Worm (Caenorhabditis elegans) whole organism, L4 larva: Measurements from ENCODE around the gene str-138.

ENCODE experiments used
- D1046.2 ChIP-seq: fragments of 200-800 bp; sonication (Bioruptor generic); IDR thresholded peaks from 2 replicates; pipeline ENCODE4 v1.3.6; 2022; ENCODE audit warnings: missing genetic modification characterization, missing compliant biosample characterization
- F10B5.3 ChIP-seq: sonication (generic microtip); optimal IDR thresholded peaks from 2 replicates; lab custom pipeline; 2016; ENCODE audit warnings: mild to moderate bottlenecking, missing genetic modification characterization, missing compliant biosample characterization
- F37D6.2 ChIP-seq: sonication (generic microtip); optimal IDR thresholded peaks from 2 replicates; lab custom pipeline; 2016; ENCODE audit warnings: mild to moderate bottlenecking, missing genetic modification characterization, missing compliant biosample characterization
- F44E2.7 ChIP-seq: fragments of 200-800 bp; sonication (Bioruptor generic); IDR thresholded peaks from 2 replicates; pipeline ENCODE4 v2.1.2; 2022; ENCODE audit warnings: missing genetic modification characterization, missing compliant biosample characterization
- F49E8.2 ChIP-seq: sonication (generic microtip); optimal IDR thresholded peaks from 2 replicates; lab custom pipeline; 2016; ENCODE audit warnings: missing compliant biosample characterization, mild to moderate bottlenecking, missing genetic modification characterization, borderline replicate concordance
- T20F7.1 ChIP-seq: fragments of 200-800 bp; sonication (Bioruptor generic); optimal IDR thresholded peaks from 2 replicates; lab custom pipeline; 2018; ENCODE audit warnings: mild to moderate bottlenecking, missing genetic modification characterization, missing compliant biosample characterization
- T26A8.4 ChIP-seq: fragments of 200-800 bp; sonication (Bioruptor generic); IDR thresholded peaks from 2 replicates; pipeline ENCODE4 v1.3.6; 2022; ENCODE audit warnings: missing genetic modification characterization, missing compliant biosample characterization
- Y105C5A.15 ChIP-seq: fragments of 200-800 bp; sonication (Bioruptor generic); IDR thresholded peaks from 2 replicates; pipeline ENCODE4 v1.3.6; 2022; ENCODE audit warnings: missing genetic modification characterization, missing compliant biosample characterization
- Y75B8A.6 ChIP-seq: fragments of 200-800 bp; sonication (Bioruptor generic); IDR thresholded peaks from 2 replicates; pipeline ENCODE4 v1.3.6; 2022; ENCODE audit warnings: missing genetic modification reagents, missing genetic modification characterization, missing compliant biosample characterization
- ZK337.2 ChIP-seq: fragments of 200-800 bp; sonication (Bioruptor generic); IDR thresholded peaks from 2 replicates; pipeline ENCODE4 v1.3.6; 2022; ENCODE audit warnings: missing genetic modification reagents, missing genetic modification characterization, missing compliant biosample characterization
- aha-1 ChIP-seq: fragments of 150-350 bp; peaks from one replicate; lab custom pipeline; 2014; ENCODE audit warnings: missing biosample characterization, missing genetic modification characterization
- aly-2 ChIP-seq: sonication (generic microtip); optimal IDR thresholded peaks from 2 replicates; lab custom pipeline; 2018; ENCODE audit warnings: missing biosample characterization, missing genetic modification characterization
- ama-1 ChIP-seq: fragments of 150-350 bp; optimal IDR thresholded peaks from 2 replicates; lab custom pipeline; 2014; ENCODE audit warnings: inconsistent platforms, mixed read lengths
- attf-4 ChIP-seq: sonication (generic microtip); optimal IDR thresholded peaks from 3 replicates; lab custom pipeline; 2017; ENCODE audit warnings: missing biosample characterization, missing genetic modification characterization
- ceh-20 ChIP-seq: fragments of 200-800 bp; sonication (Bioruptor generic); IDR thresholded peaks from 2 replicates; pipeline ENCODE4 v1.3.6; 2022; ENCODE audit warnings: missing genetic modification reagents, missing genetic modification characterization, missing compliant biosample characterization
- ceh-28 ChIP-seq: fragments of 150-350 bp; optimal IDR thresholded peaks from 2 replicates; lab custom pipeline; 2014; ENCODE audit warnings: missing biosample characterization, missing genetic modification reagents, missing genetic modification characterization
- ceh-44 ChIP-seq: fragments of 200-800 bp; sonication (Bioruptor generic); IDR thresholded peaks from 2 replicates; pipeline ENCODE4 v1.3.6; 2022; ENCODE audit warnings: missing genetic modification reagents, missing genetic modification characterization, missing compliant biosample characterization
- ceh-62 ChIP-seq: sonication (generic microtip); optimal IDR thresholded peaks from 2 replicates; lab custom pipeline; 2017; ENCODE audit warnings: missing biosample characterization, missing genetic modification characterization
- daf-8 ChIP-seq: fragments of 200-800 bp; sonication (Bioruptor generic); IDR thresholded peaks from 2 replicates; pipeline ENCODE4 v1.3.6; 2022; ENCODE audit warnings: missing genetic modification characterization, missing compliant biosample characterization
- dmd-6 ChIP-seq: fragments of 200-800 bp; sonication (Bioruptor generic); IDR thresholded peaks from 2 replicates; pipeline ENCODE4 v1.3.6; 2022; ENCODE audit warnings: missing genetic modification reagents, missing genetic modification characterization, missing compliant biosample characterization
- dmd-9 ChIP-seq: fragments of 200-800 bp; sonication (Bioruptor generic); IDR thresholded peaks from 2 replicates; pipeline ENCODE4 v1.3.6; 2022; ENCODE audit warnings: missing genetic modification reagents, missing genetic modification characterization, missing compliant biosample characterization
- dpl-1 ChIP-seq: fragments of 150-350 bp; optimal IDR thresholded peaks from 2 replicates; lab custom pipeline; 2014; ENCODE audit warnings: missing biosample characterization, missing genetic modification reagents, missing genetic modification characterization
- duxl-1 ChIP-seq: sonication (generic microtip); optimal IDR thresholded peaks from 2 replicates; lab custom pipeline; 2016; ENCODE audit warnings: mild to moderate bottlenecking, missing genetic modification characterization, moderate library complexity, missing compliant biosample characterization; ENCODE audit not compliant: poor library complexity
- dve-1 ChIP-seq: sonication (generic microtip); optimal IDR thresholded peaks from 2 replicates; lab custom pipeline; 2017; ENCODE audit warnings: antibody characterized with exemption, mild to moderate bottlenecking, missing genetic modification characterization, missing compliant biosample characterization; ENCODE audit not compliant: insufficient read depth
- egl-27 ChIP-seq: sonication (generic microtip); optimal IDR thresholded peaks from 3 replicates; lab custom pipeline; 2017; ENCODE audit warnings: missing biosample characterization, missing genetic modification reagents, missing genetic modification characterization
- fkh-10 ChIP-seq: fragments of 150-350 bp; optimal IDR thresholded peaks from 2 replicates; lab custom pipeline; 2014; ENCODE audit warnings: missing biosample characterization, missing genetic modification reagents, missing genetic modification characterization
- gei-8 ChIP-seq: fragments of 200-800 bp; sonication (Bioruptor generic); optimal IDR thresholded peaks from 2 replicates; lab custom pipeline; 2018; ENCODE audit warnings: mild to moderate bottlenecking, missing genetic modification characterization, missing compliant biosample characterization
- hif-1 ChIP-seq, 2 experiments: sonication (generic microtip); optimal IDR thresholded peaks; 2 replicates each; lab custom pipeline; 2016 to 2017; ENCODE audit warnings: missing compliant biosample characterization in 2 of 2, missing genetic modification characterization in 2 of 2, missing genetic modification reagents in 2 of 2, missing genotype in 2 of 2, mild to moderate bottlenecking in 1 of 2
- hlh-11 ChIP-seq: fragments of 200-800 bp; sonication (Bioruptor generic); optimal IDR thresholded peaks from 2 replicates; lab custom pipeline; 2018; ENCODE audit warnings: mild to moderate bottlenecking, missing genetic modification characterization, missing compliant biosample characterization
- hlh-30 ChIP-seq: sonication (generic microtip); optimal IDR thresholded peaks from 2 replicates; lab custom pipeline; 2017; ENCODE audit warnings: antibody characterized with exemption, mild to moderate bottlenecking, missing genetic modification characterization, missing compliant biosample characterization; ENCODE audit not compliant: insufficient read depth
- jun-1 ChIP-seq: fragments of 150-350 bp; optimal IDR thresholded peaks from 2 replicates; lab custom pipeline; 2014; ENCODE audit warnings: missing biosample characterization, missing genetic modification reagents, missing genetic modification characterization
- lin-13 ChIP-seq: fragments of 150-350 bp; optimal IDR thresholded peaks from 2 replicates; lab custom pipeline; 2014; ENCODE audit warnings: missing biosample characterization, missing genetic modification reagents, missing genetic modification characterization
- lin-15B ChIP-seq: fragments of 150-350 bp; sonication (generic microtip); optimal IDR thresholded peaks from 3 replicates; lab custom pipeline; 2014; ENCODE audit warnings: missing biosample characterization, missing genetic modification characterization
- lin-29 ChIP-seq: fragments of 200-800 bp; sonication (Bioruptor generic); IDR thresholded peaks from 2 replicates; pipeline ENCODE4 v1.3.6; 2022; ENCODE audit warnings: missing genetic modification reagents, missing genetic modification characterization, missing compliant biosample characterization
- lsy-2 ChIP-seq, 2 experiments: fragments of 150-350 bp in 1 of 2; sonication (generic microtip) in 1 of 2; optimal IDR thresholded peaks; 2 replicates each; lab custom pipeline; 2014 to 2017; ENCODE audit warnings: missing biosample characterization in 2 of 2, missing genetic modification characterization in 2 of 2
- mes-2 ChIP-seq: sonication (generic microtip); optimal IDR thresholded peaks from 2 replicates; lab custom pipeline; 2016; ENCODE audit warnings: missing genotype, mild to moderate bottlenecking, missing genetic modification characterization, missing compliant biosample characterization; ENCODE audit not compliant: poor library complexity, severe bottlenecking
- mxl-2 ChIP-seq: fragments of 200-800 bp; sonication (Bioruptor generic); conservative IDR thresholded peaks from 2 replicates; pipeline ENCODE4 v1.3.6; 2022; ENCODE audit warnings: missing genetic modification reagents, missing genetic modification characterization, missing compliant biosample characterization
- nhr-10 ChIP-seq: fragments of 150-350 bp; optimal IDR thresholded peaks from 2 replicates; lab custom pipeline; 2014; ENCODE audit warnings: missing biosample characterization, missing genetic modification characterization
- nhr-102 ChIP-seq: sonication (generic microtip); optimal IDR thresholded peaks from 2 replicates; lab custom pipeline; 2016; ENCODE audit warnings: mild to moderate bottlenecking, missing genetic modification characterization, moderate library complexity, missing compliant biosample characterization
- nhr-11 ChIP-seq: fragments of 150-350 bp; optimal IDR thresholded peaks from 2 replicates; lab custom pipeline; 2014; ENCODE audit warnings: missing biosample characterization, missing genetic modification characterization
- nhr-111 ChIP-seq: fragments of 200-800 bp; sonication (Bioruptor generic); optimal IDR thresholded peaks from 2 replicates; lab custom pipeline; 2018; ENCODE audit warnings: mild to moderate bottlenecking, missing genetic modification characterization, missing compliant biosample characterization
- nhr-237 ChIP-seq: sonication (generic microtip); optimal IDR thresholded peaks from 2 replicates; lab custom pipeline; 2017; ENCODE audit warnings: missing biosample characterization, missing genetic modification characterization
- nhr-28 ChIP-seq: fragments of 150-350 bp; optimal IDR thresholded peaks from 2 replicates; lab custom pipeline; 2014; ENCODE audit warnings: missing biosample characterization, missing genetic modification characterization
- nhr-77 ChIP-seq: fragments of 150-350 bp; optimal IDR thresholded peaks from 2 replicates; lab custom pipeline; 2014; ENCODE audit warnings: missing biosample characterization, missing genetic modification characterization
- pha-4 ChIP-seq, 2 experiments: fragments of 150-350 bp in 1 of 2; fragments of 200-800 bp in 1 of 2; sonication (Bioruptor generic) in 1 of 2; IDR thresholded peaks in 1 of 2; optimal IDR thresholded peaks in 1 of 2; 2 replicates each; pipeline versions ENCODE4 v1.3.6 to Lab custom; 2014 to 2022; ENCODE audit warnings: missing genetic modification characterization in 2 of 2, missing genetic modification reagents in 2 of 2, missing biosample characterization in 1 of 2, missing compliant biosample characterization in 1 of 2
- php-3 ChIP-seq: fragments of 200-800 bp; sonication (Bioruptor generic); IDR thresholded peaks from 2 replicates; pipeline ENCODE4 v1.3.6; 2022; ENCODE audit warnings: missing genetic modification reagents, missing genetic modification characterization, missing compliant biosample characterization
- saeg-2 ChIP-seq: fragments of 200-800 bp; sonication (Bioruptor generic); IDR thresholded peaks from 2 replicates; pipeline ENCODE4 v1.3.6; 2022; ENCODE audit warnings: missing genetic modification reagents, missing genetic modification characterization, missing compliant biosample characterization
- spr-1 ChIP-seq: sonication (generic microtip); optimal IDR thresholded peaks from 2 replicates; lab custom pipeline; 2016; ENCODE audit warnings: mild to moderate bottlenecking, missing genetic modification characterization, missing compliant biosample characterization
- ztf-11 ChIP-seq: fragments of 150-350 bp; optimal IDR thresholded peaks from 2 replicates; lab custom pipeline; 2014; ENCODE audit warnings: missing biosample characterization, missing genetic modification characterization
- ztf-7 ChIP-seq: fragments of 150-350 bp; optimal IDR thresholded peaks from 2 replicates; lab custom pipeline; 2014; ENCODE audit warnings: missing biosample characterization, missing genetic modification characterization

The str-138 gene

DNA sequence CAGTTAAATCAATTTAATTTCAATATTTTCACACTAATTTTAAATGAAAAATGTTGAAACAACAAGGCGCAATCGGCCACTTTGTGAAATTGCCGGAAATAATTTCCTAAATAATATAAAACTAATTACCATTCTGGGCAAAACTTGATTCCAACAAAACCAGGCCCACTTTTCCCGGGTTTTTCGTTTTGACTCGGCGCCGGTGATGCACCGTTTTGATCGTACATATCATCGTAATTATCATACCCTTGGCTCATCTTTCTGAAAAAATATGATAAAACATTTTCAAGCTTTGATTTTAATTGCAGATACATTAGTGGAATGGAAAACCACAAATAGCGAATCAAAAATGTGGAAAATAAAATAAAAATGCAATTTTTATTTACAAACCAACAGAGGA lies 46.4 kb upstream of the str-138 start, which contains the start of gene rpb-9 (continued):
- TF ChIP-seq nhr-237 = no peak
- TF ChIP-seq dmd-6 (GFP tag; lab: Robert Waterston, UW) = no peak
- TF ChIP-seq T20F7.1 (GFP tag; lab: Kevin White, UChicago) = no peak
- no peak for TF ChIP-seq nhr-28 (tag; lab: Kevin White, UChicago)
- TF ChIP-seq ama-1 (lab: Kevin White, UChicago) = peak; percentile 57
- TF ChIP-seq ceh-28 (tag; lab: Kevin White, UChicago) = no peak
- no peak for TF ChIP-seq D1046.2 (GFP tag; lab: Robert Waterston, UW)
- no peak for TF ChIP-seq ceh-44
- TF ChIP-seq lin-15B (tag; lab: Kevin White, UChicago) = no peak
- no peak for TF ChIP-seq pha-4 (GFP tag; IDR thresholded peaks at IDR 0.05; lab: Robert Waterston, UW)
- no peak for TF ChIP-seq pha-4 (tag; optimal IDR thresholded peaks at IDR 0.05; lab: Kevin White, UChicago)
- no peak for TF ChIP-seq F37D6.2 (tag; lab: Kevin White, UChicago)
- TF ChIP-seq F49E8.2 (tag; lab: Kevin White, UChicago) = peak; percentile 8
- no peak for TF ChIP-seq attf-4
- no peak for TF ChIP-seq aha-1 (tag; lab: Kevin White, UChicago)
- no peak for TF ChIP-seq nhr-10
- TF ChIP-seq hif-1 (tag; optimal IDR thresholded peaks at IDR 0.05; lab: Kevin White, UChicago) = no peak
- no peak for TF ChIP-seq ztf-11
- no peak for TF ChIP-seq Y105C5A.15 (GFP tag; lab: Robert Waterston, UW)
- TF ChIP-seq dve-1 (tag; lab: Kevin White, UChicago) = peak; percentile 1
- TF ChIP-seq dpl-1 (GFP tag; lab: Kevin White, UChicago) = no peak
- TF ChIP-seq F44E2.7 (GFP tag; lab: Robert Waterston, UW) = no peak
- TF ChIP-seq hlh-30 (tag; lab: Kevin White, UChicago) = no peak
- no peak for TF ChIP-seq ZK337.2 (GFP tag; lab: Robert Waterston, UW)
- TF ChIP-seq mes-2 = peak; percentile 35
- TF ChIP-seq php-3 = no peak
- TF ChIP-seq jun-1 (tag; lab: Kevin White, UChicago) = no peak
- no peak for TF ChIP-seq nhr-77 (tag; lab: Kevin White, UChicago)
- TF ChIP-seq duxl-1 (tag; lab: Kevin White, UChicago) = no peak
- peak; percentile 4 for TF ChIP-seq nhr-102
- TF ChIP-seq lin-29 (GFP tag; lab: Robert Waterston, UW) = no peak
- no peak for TF ChIP-seq spr-1 (tag; lab: Kevin White, UChicago)
- TF ChIP-seq, all 104 proteins: peak for 9

DNA sequence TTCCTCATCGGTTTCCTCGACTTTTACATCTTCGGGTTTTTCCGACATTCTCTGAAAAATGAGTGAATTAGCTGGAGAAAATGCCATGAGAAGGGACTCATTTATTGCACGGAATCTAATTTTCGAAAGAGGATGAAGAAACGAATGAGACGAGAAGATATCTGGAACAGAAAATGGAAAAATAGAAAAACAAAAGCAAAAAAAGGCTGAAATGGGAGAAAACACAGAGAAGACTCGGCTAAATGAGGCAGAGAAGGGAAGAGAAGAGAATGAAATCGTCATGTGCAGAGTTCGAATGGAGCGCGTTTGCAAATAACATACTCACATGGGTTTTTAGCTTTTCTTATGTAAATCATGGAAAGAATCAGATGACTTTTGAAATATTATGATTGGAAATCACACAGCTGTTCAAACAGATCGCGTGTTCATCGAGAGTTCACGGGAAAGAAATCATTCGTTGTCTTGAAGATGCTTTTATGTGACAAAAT lies 44.5 kb upstream of the str-138 start, which contains the start of gene Y97E10AR.6:
Gene Y97E10AR.6, minus strand, starts transcription at position 51 of the 488 bp plus-strand sequence.
- TF ChIP-seq Y75B8A.6 (GFP tag; lab: Robert Waterston, UW) = no peak
- no peak for TF ChIP-seq gei-8 (GFP tag; lab: Kevin White, UChicago)
- TF ChIP-seq lsy-2 (tag; optimal IDR thresholded peaks at IDR 0.05; lab: Kevin White, UChicago) = peak in 1 of 2 experiments; percentile 50
- TF ChIP-seq mxl-2 = no peak
- TF ChIP-seq F10B5.3 (tag; lab: Kevin White, UChicago) = no peak
- TF ChIP-seq lin-13 (GFP tag; lab: Kevin White, UChicago) = no peak
- no peak for TF ChIP-seq ceh-62 (tag; lab: Kevin White, UChicago)
- no peak for TF ChIP-seq nhr-77 (tag; lab: Kevin White, UChicago)
- TF ChIP-seq hlh-30 (tag; lab: Kevin White, UChicago) = peak; percentile 98
- TF ChIP-seq fkh-10 (GFP tag; lab: Kevin White, UChicago) = no peak
- no peak for TF ChIP-seq daf-8 (GFP tag; lab: Robert Waterston, UW)
- no peak for TF ChIP-seq ceh-28 (tag; lab: Kevin White, UChicago)
- TF ChIP-seq ama-1 (lab: Kevin White, UChicago) = peak; percentile 50
- TF ChIP-seq ztf-7 (tag; lab: Kevin White, UChicago) = peak; percentile 23
- no peak for TF ChIP-seq nhr-111 (GFP tag; lab: Kevin White, UChicago)
- no peak for TF ChIP-seq saeg-2 (GFP tag; lab: Robert Waterston, UW)
- TF ChIP-seq nhr-237 = no peak
- TF ChIP-seq nhr-11 (tag; lab: Kevin White, UChicago) = no peak
- TF ChIP-seq hlh-11 = peak; percentile 41
- no peak for TF ChIP-seq ztf-11
- TF ChIP-seq dmd-9 = no peak
- no peak for TF ChIP-seq ceh-20
- TF ChIP-seq T26A8.4 = no peak
- TF ChIP-seq aly-2 (tag; lab: Kevin White, UChicago) = no peak
- TF ChIP-seq ceh-44 = no peak
- TF ChIP-seq egl-27 = no peak
